Comparison of ENCODE assay signal across 1 fruit fly cellular context in the genomic region with DNA sequence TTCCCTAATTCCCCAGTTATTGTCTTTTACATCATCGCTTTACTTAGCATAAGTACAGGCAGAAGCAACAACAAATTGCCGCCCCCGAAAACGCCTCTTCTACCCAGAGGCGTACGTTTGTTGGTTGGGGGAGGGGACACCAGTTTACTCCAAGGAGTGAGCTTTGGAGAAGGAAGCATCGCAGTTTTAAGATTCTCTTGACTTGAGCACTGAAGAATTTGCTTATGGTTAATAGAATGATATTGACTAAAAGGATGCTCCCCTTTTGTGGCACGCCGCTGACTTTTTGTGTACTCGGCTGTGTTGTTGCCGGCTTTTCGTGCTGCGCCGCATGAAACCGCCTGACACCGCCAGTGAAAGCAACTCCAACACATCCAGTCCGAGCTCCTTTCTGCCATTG.
TF ChIP-seq lines count a peak whose summit lies in the region.

No protein-coding gene starts in this region.

TF ChIP-seq in whole organism, embryonic, 481 proteins besides CTCF, POLR2A, EP300 and RAD21 (continued from another document and continues in another):
- TF ChIP-seq Xrp1 (GFP tag; IDR thresholded peaks at IDR 0.05; lab: Robert Waterston, UW) (no peak; the same call in 1 of the 2 replicates), dysf (GFP tag; IDR thresholded peaks at IDR 0.05; lab: Robert Waterston, UW) (peak; percentile 74), CG12744 (GFP tag; optimal IDR thresholded peaks at IDR 0.05; lab: Kevin White, UChicago) (no peak), danr (GFP tag; IDR thresholded peaks at IDR 0.05; lab: Robert Waterston, UW) (peak; percentile 19; the same call in 1 of the 2 replicates), CG1832 (GFP tag; optimal IDR thresholded peaks at IDR 0.05; lab: Kevin White, UChicago) (no peak), Chrac-16 (GFP tag; optimal IDR thresholded peaks at IDR 0.05; lab: Kevin White, UChicago) (no peak), CG18619 (GFP tag; optimal IDR thresholded peaks at IDR 0.05; lab: Kevin White, UChicago) (peak; percentile 26), CG13894 (tag; optimal IDR thresholded peaks at IDR 0.05; lab: Kevin White, UChicago) (peak; percentile 63), CG1233 (GFP tag; optimal IDR thresholded peaks at IDR 0.05; lab: Kevin White, UChicago) (no peak), phol (tag; optimal IDR thresholded peaks at IDR 0.05; lab: Kevin White, UChicago) (peak; percentile 1), Drgx (GFP tag; IDR thresholded peaks at IDR 0.05; lab: Robert Waterston, UW) (no peak), chm (GFP tag; IDR thresholded peaks at IDR 0.05; lab: Robert Waterston, UW) (0 out of 2 replicates have a peak, but pooled peaks have one; percentile 44), bbx (GFP tag; IDR thresholded peaks at IDR 0.05; lab: Robert Waterston, UW; ENCODE audit: partially characterized antibody) (no peak), CG7839 (tag; optimal IDR thresholded peaks at IDR 0.05; lab: Kevin White, UChicago) (peak; percentile 57), Lim3 (GFP tag; IDR thresholded peaks at IDR 0.05; lab: Robert Waterston, UW) (no peak), CG12391 (tag; optimal IDR thresholded peaks at IDR 0.05; lab: Kevin White, UChicago) (peak; percentile 0), CG1024 (GFP tag; IDR thresholded peaks at IDR 0.05; lab: Robert Waterston, UW) (no peak; the same call in 1 of the 2 replicates), CG7963 (GFP tag; IDR thresholded peaks at IDR 0.05; lab: Robert Waterston, UW; ENCODE audit: partially characterized antibody) (no peak), Scr (GFP tag; IDR thresholded peaks at IDR 0.05; lab: Robert Waterston, UW; ENCODE audit: partially characterized antibody) (no peak), D19B (GFP tag; optimal IDR thresholded peaks at IDR 0.05; lab: Kevin White, UChicago) (no peak), esg (GFP tag; conservative IDR thresholded peaks at IDR 0.05; lab: Robert Waterston, UW) (peak; percentile 55), CG6683 (GFP tag; optimal IDR thresholded peaks at IDR 0.05; lab: Kevin White, UChicago) (no peak), chif (GFP tag; optimal IDR thresholded peaks at IDR 0.05; lab: Kevin White, UChicago) (no peak), ci (GFP tag; IDR thresholded peaks at IDR 0.05; lab: Robert Waterston, UW) (peak; percentile 37; the same call in 1 of the 3 replicates), Mrtf (GFP tag; IDR thresholded peaks at IDR 0.05; lab: Robert Waterston, UW) (peak; percentile 44; the same call in 1 of the 3 replicates), ems (GFP tag; optimal IDR thresholded peaks at IDR 0.05; lab: Kevin White, UChicago) (no peak), ham (GFP tag; IDR thresholded peaks at IDR 0.05; lab: Robert Waterston, UW) (no peak), tgo (GFP tag; IDR thresholded peaks at IDR 0.05; lab: Robert Waterston, UW) (peak; percentile 42; the same call in 2 of the 3 replicates), HLH3B (GFP tag; IDR thresholded peaks at IDR 0.05; lab: Robert Waterston, UW) (peak; percentile 58; the same call in 1 of the 2 replicates), Myb (GFP tag; optimal IDR thresholded peaks at IDR 0.05; lab: Kevin White, UChicago) (no peak), dimm (GFP tag; IDR thresholded peaks at IDR 0.05; lab: Robert Waterston, UW) (no peak), disco-r (GFP tag; optimal IDR thresholded peaks at IDR 0.05; lab: Kevin White, UChicago) (no peak), pnt (GFP tag; optimal IDR thresholded peaks at IDR 0.05; lab: Kevin White, UChicago) (no peak), p53 (GFP tag; optimal IDR thresholded peaks at IDR 0.05; lab: Kevin White, UChicago) (no peak), CG42726 (GFP tag; IDR thresholded peaks at IDR 0.05; lab: Robert Waterston, UW; ENCODE audit: partially characterized antibody) (no peak), Oli (tag; optimal IDR thresholded peaks at IDR 0.05; lab: Kevin White, UChicago) (peak; percentile 21), Dip2 (GFP tag; IDR thresholded peaks at IDR 0.05; lab: Robert Waterston, UW) (no peak), CG14710 (tag; optimal IDR thresholded peaks at IDR 0.05; lab: Kevin White, UChicago) (no peak), crp (GFP tag; optimal IDR thresholded peaks at IDR 0.05; lab: Kevin White, UChicago) (no peak), NFAT (GFP tag; IDR thresholded peaks at IDR 0.05; lab: Robert Waterston, UW) (no peak), CG34376 (GFP tag; optimal IDR thresholded peaks at IDR 0.05; lab: Kevin White, UChicago) (peak; percentile 24), dm (GFP tag; optimal IDR thresholded peaks at IDR 0.05; lab: Kevin White, UChicago) (no peak), vfl (GFP tag; optimal IDR thresholded peaks at IDR 0.05; lab: Kevin White, UChicago) (no peak), otp (GFP tag; IDR thresholded peaks at IDR 0.05; lab: Robert Waterston, UW) (no peak), CG30403 (GFP tag; optimal IDR thresholded peaks at IDR 0.05; lab: Kevin White, UChicago) (peak; percentile 27), CG4617 (GFP tag; optimal IDR thresholded peaks at IDR 0.05; lab: Kevin White, UChicago; ENCODE audit: borderline replicate concordance) (no peak), ttk (GFP tag; IDR thresholded peaks at IDR 0.05; lab: Robert Waterston, UW) (0 out of 2 replicates have a peak, but pooled peaks have one; percentile 23), unc-4 (GFP tag; IDR thresholded peaks at IDR 0.05; lab: Robert Waterston, UW; ENCODE audit: partially characterized antibody) (no peak), GATAe (GFP tag; conservative IDR thresholded peaks at IDR 0.05; lab: Robert Waterston, UW) (no peak), CG9609 (GFP tag; optimal IDR thresholded peaks at IDR 0.05; lab: Kevin White, UChicago) (no peak), sc (optimal IDR thresholded peaks at IDR 0.05; lab: Kevin White, UChicago) (no peak), sc (GFP tag; optimal IDR thresholded peaks at IDR 0.05; lab: Kevin White, UChicago) (no peak), CG17912 (GFP tag; optimal IDR thresholded peaks at IDR 0.05; lab: Kevin White, UChicago) (no peak), CG9817 (tag; optimal IDR thresholded peaks at IDR 0.05; lab: Kevin White, UChicago) (peak; percentile 54), CG2875 (GFP tag; optimal IDR thresholded peaks at IDR 0.05; lab: Kevin White, UChicago) (no peak), CG4820 (GFP tag; optimal IDR thresholded peaks at IDR 0.05; lab: Kevin White, UChicago) (no peak), bcd (GFP tag; optimal IDR thresholded peaks at IDR 0.05; lab: Kevin White, UChicago) (peak; percentile 27), HmgZ (tag; optimal IDR thresholded peaks at IDR 0.05; lab: Kevin White, UChicago) (no peak), Spps (tag; optimal IDR thresholded peaks at IDR 0.05; lab: Kevin White, UChicago) (no peak), TFAM (GFP tag; optimal IDR thresholded peaks at IDR 0.05; lab: Kevin White, UChicago) (no peak), Sox100B (GFP tag; optimal IDR thresholded peaks at IDR 0.05; lab: Kevin White, UChicago) (no peak), repo (GFP tag; optimal IDR thresholded peaks at IDR 0.05; lab: Kevin White, UChicago) (no peak), CG17385 (GFP tag; optimal IDR thresholded peaks at IDR 0.05; lab: Kevin White, UChicago) (peak; percentile 11), ATbp (GFP tag; optimal IDR thresholded peaks at IDR 0.05; lab: Kevin White, UChicago) (no peak), rib (GFP tag; IDR thresholded peaks at IDR 0.05; lab: Robert Waterston, UW) (no peak), Hr78 (GFP tag; optimal IDR thresholded peaks at IDR 0.05; lab: Kevin White, UChicago) (no peak), slbo (GFP tag; IDR thresholded peaks at IDR 0.05; lab: Robert Waterston, UW) (peak; percentile 63; the same call in 1 of the 2 replicates), CG3726 (GFP tag; IDR thresholded peaks at IDR 0.05; lab: Robert Waterston, UW) (no peak), CG15011 (GFP tag; optimal IDR thresholded peaks at IDR 0.05; lab: Kevin White, UChicago) (no peak), CG15601 (tag; optimal IDR thresholded peaks at IDR 0.05; lab: Kevin White, UChicago) (no peak), Opbp (GFP tag; IDR thresholded peaks at IDR 0.05; lab: Robert Waterston, UW; ENCODE audit: partially characterized antibody) (no peak), Sry-δ (GFP tag; optimal IDR thresholded peaks at IDR 0.05; lab: Kevin White, UChicago) (no peak), Atf3 (GFP tag; optimal IDR thresholded peaks at IDR 0.05; lab: Kevin White, UChicago) (peak; percentile 13), ap (GFP tag; IDR thresholded peaks at IDR 0.05; lab: Robert Waterston, UW) (no peak), CG11398 (GFP tag; optimal IDR thresholded peaks at IDR 0.05; lab: Kevin White, UChicago) (no peak), gfzf (GFP tag; optimal IDR thresholded peaks at IDR 0.05; lab: Kevin White, UChicago) (no peak), CG17186 (GFP tag; optimal IDR thresholded peaks at IDR 0.05; lab: Kevin White, UChicago) (no peak), Abd-B (GFP tag; optimal IDR thresholded peaks at IDR 0.05; lab: Kevin White, UChicago) (no peak), CG12155 (GFP tag; optimal IDR thresholded peaks at IDR 0.05; lab: Kevin White, UChicago) (no peak), nau (GFP tag; optimal IDR thresholded peaks at IDR 0.05; lab: Kevin White, UChicago) (no peak), schlank (tag; optimal IDR thresholded peaks at IDR 0.05; lab: Kevin White, UChicago) (peak; percentile 13), Neu2 (GFP tag; optimal IDR thresholded peaks at IDR 0.05; lab: Kevin White, UChicago; ENCODE audit: borderline replicate concordance) (no peak), CG6272 (GFP tag; IDR thresholded peaks at IDR 0.05; lab: Robert Waterston, UW) (0 out of 2 replicates have a peak, but pooled peaks have one; percentile 34), ato (GFP tag; IDR thresholded peaks at IDR 0.05; lab: Robert Waterston, UW; ENCODE audit: partially characterized antibody) (no peak), jigr1 (GFP tag; IDR thresholded peaks at IDR 0.05; lab: Robert Waterston, UW) (no peak), CoRest (tag; optimal IDR thresholded peaks at IDR 0.05; lab: Kevin White, UChicago) (peak; percentile 25), CG13123 (GFP tag; optimal IDR thresholded peaks at IDR 0.05; lab: Kevin White, UChicago) (no peak), CG31224 (GFP tag; IDR thresholded peaks at IDR 0.05; lab: Robert Waterston, UW) (no peak), CG6254 (GFP tag; optimal IDR thresholded peaks at IDR 0.05; lab: Kevin White, UChicago) (no peak), ftz-f1 (GFP tag; optimal IDR thresholded peaks at IDR 0.05; lab: Kevin White, UChicago) (no peak), nerfin-2 (GFP tag; IDR thresholded peaks at IDR 0.05; lab: Robert Waterston, UW; ENCODE audit: partially characterized antibody) (no peak), eve (GFP tag; optimal IDR thresholded peaks at IDR 0.05; lab: Kevin White, UChicago) (no peak), Hand (GFP tag; optimal IDR thresholded peaks at IDR 0.05; lab: Kevin White, UChicago) (peak; percentile 32), CG4730 (GFP tag; IDR thresholded peaks at IDR 0.05; lab: Robert Waterston, UW) (peak; percentile 40; the same call in 1 of the 2 replicates), zf30C (GFP tag; optimal IDR thresholded peaks at IDR 0.05; lab: Kevin White, UChicago) (no peak), bowl (GFP tag; IDR thresholded peaks at IDR 0.05; lab: Robert Waterston, UW) (no peak), CG13287 (GFP tag; IDR thresholded peaks at IDR 0.05; lab: Robert Waterston, UW; ENCODE audit: partially characterized antibody) (no peak), CG15073 (GFP tag; optimal IDR thresholded peaks at IDR 0.05; lab: Kevin White, UChicago) (no peak), Dll (GFP tag; IDR thresholded peaks at IDR 0.05; lab: Robert Waterston, UW; ENCODE audit: partially characterized antibody) (no peak), ara (GFP tag; IDR thresholded peaks at IDR 0.05; lab: Robert Waterston, UW) (no peak), HLH4C (GFP tag; IDR thresholded peaks at IDR 0.05; lab: Robert Waterston, UW; ENCODE audit: partially characterized antibody) (no peak), Dad (GFP tag; optimal IDR thresholded peaks at IDR 0.05; lab: Kevin White, UChicago) (no peak), Ada2b (GFP tag; IDR thresholded peaks at IDR 0.05; lab: Robert Waterston, UW) (peak; percentile 53; the same call in 1 of the 2 replicates), CG18599 (GFP tag; optimal IDR thresholded peaks at IDR 0.05; lab: Kevin White, UChicago) (peak; percentile 81), pzg (GFP tag; optimal IDR thresholded peaks at IDR 0.05; lab: Kevin White, UChicago) (no peak), exex (tag; optimal IDR thresholded peaks at IDR 0.05; lab: Kevin White, UChicago) (no peak), gce (GFP tag; IDR thresholded peaks at IDR 0.05; lab: Robert Waterston, UW) (no peak), CG3838 (GFP tag; optimal IDR thresholded peaks at IDR 0.05; lab: Kevin White, UChicago) (no peak), E2f2 (GFP tag; IDR thresholded peaks at IDR 0.05; lab: Robert Waterston, UW) (no peak), CG4328 (GFP tag; optimal IDR thresholded peaks at IDR 0.05; lab: Kevin White, UChicago) (no peak), CG7786 (GFP tag; optimal IDR thresholded peaks at IDR 0.05; lab: Kevin White, UChicago) (peak; percentile 20), Fer3 (tag; optimal IDR thresholded peaks at IDR 0.05; lab: Kevin White, UChicago) (peak; percentile 40), Sry-β (GFP tag; optimal IDR thresholded peaks at IDR 0.05; lab: Kevin White, UChicago) (no peak), pho (GFP tag; optimal IDR thresholded peaks at IDR 0.05; lab: Kevin White, UChicago) (peak; percentile 19), CG2712 (tag; optimal IDR thresholded peaks at IDR 0.05; lab: Kevin White, UChicago) (no peak), CG5245 (GFP tag; optimal IDR thresholded peaks at IDR 0.05; lab: Kevin White, UChicago) (no peak), CG12659 (GFP tag; optimal IDR thresholded peaks at IDR 0.05; lab: Kevin White, UChicago) (peak; percentile 4), NK7.1 (GFP tag; optimal IDR thresholded peaks at IDR 0.05; lab: Kevin White, UChicago) (no peak), CG14667 (GFP tag; IDR thresholded peaks at IDR 0.05; lab: Robert Waterston, UW) (peak; percentile 37; the same call in 1 of the 2 replicates), CG5953 (GFP tag; IDR thresholded peaks at IDR 0.05; lab: Robert Waterston, UW) (no peak), tup (GFP tag; optimal IDR thresholded peaks at IDR 0.05; lab: Kevin White, UChicago) (no peak), gro (GFP tag; optimal IDR thresholded peaks at IDR 0.05; lab: Kevin White, UChicago) (no peak), hth (optimal IDR thresholded peaks at IDR 0.05; lab: Kevin White, UChicago) (no peak), Oaz (GFP tag; IDR thresholded peaks at IDR 0.05; lab: Robert Waterston, UW) (no peak), Awh (GFP tag; IDR thresholded peaks at IDR 0.05; lab: Robert Waterston, UW) (0 out of 2 replicates have a peak, but pooled peaks have one; percentile 18), klu (GFP tag; IDR thresholded peaks at IDR 0.05; lab: Robert Waterston, UW) (no peak), B-H1 (GFP tag; IDR thresholded peaks at IDR 0.05; lab: Robert Waterston, UW) (no peak), CG12942 (GFP tag; optimal IDR thresholded peaks at IDR 0.05; lab: Kevin White, UChicago) (no peak)
